Fruit fly (Drosophila melanogaster) whole organism, embryonic: Measurements from ENCODE around the gene CG6216.

Source experiments
- ATbp ChIP-seq: fragments of 200-800 bp; sonication (Bioruptor generic); optimal IDR thresholded peaks from 2 replicates; lab custom pipeline; 2017; ENCODE audit warnings: missing biosample characterization, mild to moderate bottlenecking, missing genetic modification characterization, missing genetic modification reagents
- Ada2b ChIP-seq: fragments of 200-800 bp; sonication (Bioruptor generic); IDR thresholded peaks from 2 replicates; pipeline ENCODE4 v1.3.6; 2022; ENCODE audit warnings: missing biosample characterization, missing genetic modification characterization
- Antp ChIP-seq: fragments of 200-800 bp; sonication (Bioruptor generic); optimal IDR thresholded peaks from 3 replicates; lab custom pipeline; 2016; ENCODE audit warnings: missing biosample characterization, missing genetic modification characterization
- Awh ChIP-seq: fragments of 200-800 bp; sonication (Bioruptor generic); IDR thresholded peaks from 2 replicates; pipeline ENCODE4, ENCODE4 v1.3.6; 2022; ENCODE audit warnings: missing biosample characterization, missing genetic modification characterization
- CG1024 ChIP-seq: fragments of 200-800 bp; sonication (Bioruptor generic); IDR thresholded peaks from 2 replicates; pipeline ENCODE4 v1.3.6; 2022; ENCODE audit warnings: missing biosample characterization, missing genetic modification characterization
- CG11504 ChIP-seq: fragments of 200-800 bp; sonication (Bioruptor generic); optimal IDR thresholded peaks from 3 replicates; lab custom pipeline; 2019; ENCODE audit warnings: missing biosample characterization, mild to moderate bottlenecking, missing genetic modification characterization, moderate library complexity
- CG13123 ChIP-seq: fragments of 200-800 bp; sonication (Bioruptor generic); optimal IDR thresholded peaks from 2 replicates; lab custom pipeline; 2016; ENCODE audit warnings: missing biosample characterization, missing genetic modification characterization
- CG14014 ChIP-seq: fragments of 200-800 bp; sonication (Bioruptor generic); IDR thresholded peaks from 2 replicates; pipeline ENCODE4 v1.3.6; 2022; ENCODE audit warnings: missing biosample characterization, missing genetic modification characterization
- CG1529 ChIP-seq: fragments of 200-800 bp; sonication (Bioruptor generic); optimal IDR thresholded peaks from 3 replicates; lab custom pipeline; 2018; ENCODE audit warnings: missing biosample characterization, missing genetic modification characterization
- CG17802 ChIP-seq: fragments of 200-800 bp; sonication (Bioruptor generic); optimal IDR thresholded peaks from 2 replicates; lab custom pipeline; 2018; ENCODE audit warnings: missing biosample characterization, mild to moderate bottlenecking, missing genetic modification characterization, moderate library complexity
- CG2199 ChIP-seq: fragments of 200-800 bp; sonication (Bioruptor generic); IDR thresholded peaks from 3 replicates; pipeline ENCODE4 v1.3.6; 2022; ENCODE audit warnings: missing biosample characterization, missing genetic modification characterization
- CG31224 ChIP-seq: fragments of 200-800 bp; sonication (Bioruptor generic); IDR thresholded peaks from 2 replicates; pipeline ENCODE4 v1.3.6; 2022; ENCODE audit warnings: missing biosample characterization, missing genetic modification characterization
- CG3281 ChIP-seq: fragments of 200-800 bp; sonication (Bioruptor generic); optimal IDR thresholded peaks from 3 replicates; lab custom pipeline; 2017; ENCODE audit warnings: missing biosample characterization, mild to moderate bottlenecking, missing genetic modification characterization
- CG4707 ChIP-seq: fragments of 200-800 bp; sonication (Bioruptor generic); optimal IDR thresholded peaks from 2 replicates; lab custom pipeline; 2018; ENCODE audit warnings: missing biosample characterization, mild to moderate bottlenecking, missing genetic modification characterization, moderate library complexity
- CG4730 ChIP-seq: fragments of 200-800 bp; sonication (Bioruptor generic); IDR thresholded peaks from 2 replicates; pipeline ENCODE4 v1.3.6; 2022; ENCODE audit warnings: missing biosample characterization, missing genetic modification characterization
- CG6765 ChIP-seq: fragments of 200-800 bp; sonication (Bioruptor generic); optimal IDR thresholded peaks from 3 replicates; lab custom pipeline; 2017; ENCODE audit warnings: missing biosample characterization, mild to moderate bottlenecking, missing genetic modification characterization
- CG7987 ChIP-seq: fragments of 200-800 bp; sonication (Bioruptor generic); optimal IDR thresholded peaks from 2 replicates; lab custom pipeline; 2018; ENCODE audit warnings: missing biosample characterization, mild to moderate bottlenecking, missing genetic modification characterization, moderate library complexity
- CG8290 ChIP-seq, 3 experiments: fragments of 200-800 bp; sonication (Bioruptor generic); optimal IDR thresholded peaks; 2 replicates each; lab custom pipeline; 2016 to 2019; ENCODE audit warnings: missing biosample characterization in 3 of 3, missing genetic modification characterization in 3 of 3, mild to moderate bottlenecking in 2 of 3, moderate library complexity in 1 of 3
- CG9727 ChIP-seq: fragments of 200-800 bp; sonication (Bioruptor generic); optimal IDR thresholded peaks from 3 replicates; lab custom pipeline; 2017; ENCODE audit warnings: missing biosample characterization, mild to moderate bottlenecking, missing genetic modification characterization
- CG9932 ChIP-seq: fragments of 200-800 bp; sonication (Bioruptor generic); IDR thresholded peaks from 2 replicates; pipeline ENCODE4 v1.3.6; 2022; ENCODE audit warnings: missing biosample characterization, missing genetic modification characterization
- CHES-1-like ChIP-seq: fragments of 200-800 bp; sonication (Bioruptor generic); optimal IDR thresholded peaks from 2 replicates; lab custom pipeline; 2016; ENCODE audit warnings: missing biosample characterization, missing genetic modification characterization
- D19A ChIP-seq: fragments of 200-800 bp; optimal IDR thresholded peaks from 3 replicates; lab custom pipeline; 2019; ENCODE audit warnings: missing biosample characterization, mild to moderate bottlenecking, missing genetic modification characterization, moderate library complexity
- Dip2 ChIP-seq: fragments of 200-800 bp; sonication (Bioruptor generic); IDR thresholded peaks from 2 replicates; pipeline ENCODE4 v1.3.6; 2022; ENCODE audit warnings: missing biosample characterization, missing genetic modification characterization
- H2.0 ChIP-seq: fragments of 200-800 bp; sonication (Bioruptor generic); IDR thresholded peaks from 2 replicates; pipeline ENCODE4 v1.3.6; 2022; ENCODE audit warnings: missing biosample characterization, missing genetic modification characterization
- Hmx ChIP-seq: fragments of 200-800 bp; sonication (Bioruptor generic); optimal IDR thresholded peaks from 2 replicates; lab custom pipeline; 2016; ENCODE audit warnings: missing biosample characterization, missing genetic modification characterization
- Lim3 ChIP-seq: fragments of 200-800 bp; sonication (Bioruptor generic); IDR thresholded peaks from 2 replicates; pipeline ENCODE4 v1.3.6; 2022; ENCODE audit warnings: missing biosample characterization, missing genetic modification characterization
- NC2β ChIP-seq: fragments of 200-800 bp; sonication (Bioruptor generic); optimal IDR thresholded peaks from 2 replicates; lab custom pipeline; 2016; ENCODE audit warnings: missing biosample characterization, missing genetic modification characterization
- NFAT ChIP-seq: fragments of 200-800 bp; sonication (Bioruptor generic); IDR thresholded peaks from 2 replicates; pipeline ENCODE4 v1.3.6; 2022; ENCODE audit warnings: missing biosample characterization, missing genetic modification characterization
- Neu2 ChIP-seq: fragments of 200-800 bp; sonication (Bioruptor generic); optimal IDR thresholded peaks from 3 replicates; lab custom pipeline; 2016; ENCODE audit warnings: missing biosample characterization, missing genetic modification characterization, borderline replicate concordance
- Side ChIP-seq: fragments of 200-800 bp; sonication (Bioruptor generic); optimal IDR thresholded peaks from 2 replicates; lab custom pipeline; 2016; ENCODE audit warnings: missing biosample characterization, missing genetic modification characterization
- Stat92E ChIP-seq, 3 experiments: fragments of >200 bp in 2 of 3; fragments of 200-800 bp in 1 of 3; sonication (Bioruptor generic) in 1 of 3; optimal IDR thresholded peaks; 2 replicates each; lab custom pipeline; 2017 to 2019; ENCODE audit warnings: missing biosample characterization in 3 of 3, missing genetic modification characterization in 3 of 3, mild to moderate bottlenecking in 1 of 3, moderate library complexity in 1 of 3
- TFAM ChIP-seq: fragments of 200-800 bp; sonication (Bioruptor generic); optimal IDR thresholded peaks from 2 replicates; lab custom pipeline; 2017; ENCODE audit warnings: missing biosample characterization, missing genetic modification characterization, inconsistent platforms
- ap ChIP-seq: fragments of 200-800 bp; sonication (Bioruptor generic); IDR thresholded peaks from 2 replicates; pipeline ENCODE4 v1.3.6; 2022; ENCODE audit warnings: missing biosample characterization, missing genetic modification characterization
- bowl ChIP-seq: fragments of 200-800 bp; sonication (Bioruptor generic); IDR thresholded peaks from 2 replicates; pipeline ENCODE4 v1.3.6; 2022; ENCODE audit warnings: missing biosample characterization, missing genetic modification characterization
- cad ChIP-seq: fragments of >200 bp; optimal IDR thresholded peaks from 2 replicates; lab custom pipeline; 2017; ENCODE audit warnings: missing biosample characterization, missing genetic modification characterization
- chinmo ChIP-seq: fragments of 200-800 bp; sonication (Bioruptor generic); IDR thresholded peaks from 4 replicates; pipeline ENCODE4 v1.3.6; 2022; ENCODE audit warnings: missing biosample characterization, missing genetic modification characterization; ENCODE audit not compliant: partially characterized antibody
- da ChIP-seq: fragments of 200-800 bp; sonication (Bioruptor generic); optimal IDR thresholded peaks from 2 replicates; lab custom pipeline; 2016; ENCODE audit warnings: missing biosample characterization, missing genetic modification characterization
- fd64A ChIP-seq: fragments of 200-800 bp; sonication (Bioruptor generic); optimal IDR thresholded peaks from 3 replicates; lab custom pipeline; 2018; ENCODE audit warnings: missing biosample characterization, mild to moderate bottlenecking, missing genetic modification characterization
- gsb-n ChIP-seq: fragments of 200-800 bp; sonication (Bioruptor generic); optimal IDR thresholded peaks from 3 replicates; lab custom pipeline; 2018; ENCODE audit warnings: missing biosample characterization, mild to moderate bottlenecking, missing genetic modification characterization
- h ChIP-seq: fragments of >200 bp; optimal IDR thresholded peaks from 2 replicates; lab custom pipeline; 2017
- klu ChIP-seq: fragments of 200-800 bp; sonication (Bioruptor generic); IDR thresholded peaks from 2 replicates; pipeline ENCODE4 v1.3.6; 2022; ENCODE audit warnings: missing biosample characterization, missing genetic modification characterization
- kni ChIP-seq: fragments of 200-800 bp; sonication (Bioruptor generic); optimal IDR thresholded peaks from 3 replicates; lab custom pipeline; 2017; ENCODE audit warnings: mild to moderate bottlenecking, missing biosample characterization, missing genetic modification reagents, missing genetic modification characterization
- knrl ChIP-seq: fragments of 200-800 bp; sonication (Bioruptor generic); IDR thresholded peaks from 3 replicates; pipeline ENCODE4 v1.3.6; 2022; ENCODE audit warnings: missing biosample characterization, missing genetic modification characterization; ENCODE audit not compliant: partially characterized antibody
- nmo ChIP-seq: fragments of 200-800 bp; sonication (Bioruptor generic); optimal IDR thresholded peaks from 2 replicates; lab custom pipeline; 2018; ENCODE audit warnings: missing biosample characterization, mild to moderate bottlenecking, missing genetic modification characterization, moderate library complexity
- ranshi ChIP-seq: fragments of 200-800 bp; sonication (Bioruptor generic); IDR thresholded peaks from 2 replicates; pipeline ENCODE4 v1.3.6; 2022; ENCODE audit warnings: missing biosample characterization, missing genetic modification characterization
- slp2 ChIP-seq: fragments of 200-800 bp; sonication (Bioruptor generic); optimal IDR thresholded peaks from 2 replicates; lab custom pipeline; 2016; ENCODE audit warnings: missing biosample characterization, missing genetic modification characterization
- sr ChIP-seq: fragments of 200-800 bp; sonication (Bioruptor generic); IDR thresholded peaks from 3 replicates; pipeline ENCODE4 v1.3.6; 2022; ENCODE audit warnings: missing biosample characterization, missing genetic modification characterization
- tio ChIP-seq: fragments of 200-800 bp; sonication (Bioruptor generic); optimal IDR thresholded peaks from 2 replicates; lab custom pipeline; 2017; ENCODE audit warnings: missing biosample characterization, missing genetic modification characterization, inconsistent platforms
- trh ChIP-seq: fragments of 200-800 bp; sonication (Bioruptor generic); optimal IDR thresholded peaks from 2 replicates; lab custom pipeline; 2016; ENCODE audit warnings: missing biosample characterization, missing genetic modification characterization
- unc-4 ChIP-seq: fragments of 200-800 bp; sonication (Bioruptor generic); IDR thresholded peaks from 2 replicates; pipeline ENCODE4 v1.3.6; 2022; ENCODE audit warnings: missing biosample characterization, missing genetic modification characterization; ENCODE audit not compliant: partially characterized antibody

Gene CG6216

DNA sequence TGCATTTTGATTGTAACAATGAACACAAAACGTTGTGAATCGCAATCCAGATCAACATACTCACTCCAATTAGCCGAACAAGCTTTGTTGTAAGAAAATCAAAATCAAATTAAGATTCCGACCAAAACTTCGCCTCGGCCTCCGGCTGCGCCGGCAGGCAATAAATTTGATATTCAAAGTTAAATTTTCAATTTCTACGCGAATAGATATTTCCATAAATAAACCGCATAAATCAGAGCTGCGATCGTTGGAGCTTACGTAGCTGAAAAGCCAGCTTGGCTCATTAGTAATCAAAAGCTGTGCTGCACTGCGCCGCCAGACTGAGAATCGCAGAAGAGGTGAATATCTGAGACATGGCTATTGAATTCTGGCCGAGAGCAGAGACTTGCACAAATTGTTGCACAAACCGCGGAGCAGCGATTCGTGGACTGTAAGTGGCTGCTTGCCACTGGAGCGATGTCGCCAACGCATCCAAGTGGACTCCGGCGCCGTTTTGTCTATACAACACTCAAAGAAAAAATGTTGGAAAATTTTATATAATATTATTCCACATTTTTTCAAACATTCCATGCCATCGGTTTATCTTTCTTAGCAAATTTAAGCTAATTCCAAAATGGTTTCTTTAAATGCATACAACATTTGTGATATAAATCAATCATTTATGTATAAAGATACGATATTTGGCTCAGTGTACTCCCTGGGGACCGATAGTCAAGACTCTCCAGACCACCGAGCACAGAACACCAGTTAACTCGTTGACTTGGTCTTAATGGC is 1.9 kb downstream of the CG6216 start (continued):
- TF ChIP-seq ranshi (GFP tag; lab: Robert Waterston, UW) (0 out of 2 replicates have a peak, but pooled peaks have one; percentile 35), Hmx (no peak), klu (no peak), CG1529 (GFP tag; lab: Kevin White, UChicago) (peak; percentile 48), tio (GFP tag; lab: Kevin White, UChicago) (no peak), CG4730 (GFP tag; lab: Robert Waterston, UW) (no peak), knrl (GFP tag; lab: Robert Waterston, UW) (no peak), CG17802 (tag; lab: Kevin White, UChicago) (peak; percentile 17), CG7987 (GFP tag; lab: Kevin White, UChicago) (no peak), chinmo (GFP tag; lab: Robert Waterston, UW) (peak; percentile 89; the same call in 2 of the 4 replicates), gsb-n (tag; lab: Kevin White, UChicago) (peak; percentile 53), H2.0 (GFP tag; lab: Robert Waterston, UW) (no peak), unc-4 (GFP tag; lab: Robert Waterston, UW) (no peak), CG9932 (no peak), CG6765 (GFP tag; lab: Kevin White, UChicago) (no peak), bowl (GFP tag; lab: Robert Waterston, UW) (no peak), CHES-1-like (no peak), CG4707 (GFP tag; lab: Kevin White, UChicago) (peak; percentile 38), Stat92E (GFP tag; optimal IDR thresholded peaks at IDR 0.05; lab: Kevin White, UChicago) (no peak), CG1024 (GFP tag; lab: Robert Waterston, UW) (no peak), NC2β (no peak), CG31224 (GFP tag; lab: Robert Waterston, UW) (no peak), da (GFP tag; lab: Kevin White, UChicago) (no peak), ATbp (GFP tag; lab: Kevin White, UChicago) (peak; percentile 41), Dip2 (GFP tag; lab: Robert Waterston, UW) (no peak), Side (GFP tag; lab: Kevin White, UChicago) (no peak), kni (no peak), Neu2 (no peak), Lim3 (GFP tag; lab: Robert Waterston, UW) (no peak), ap (0 out of 2 replicates have a peak, but pooled peaks have one; percentile 44), Awh (peak; percentile 60), sr (no peak), CG13123 (GFP tag; lab: Kevin White, UChicago) (no peak), NFAT (no peak), CG11504 (peak; percentile 74), TFAM (no peak), slp2 (GFP tag; lab: Kevin White, UChicago) (no peak), nmo (GFP tag; lab: Kevin White, UChicago) (peak; percentile 40), h (lab: Kevin White, UChicago) (no peak), CG9727 (no peak), trh (GFP tag; lab: Kevin White, UChicago) (no peak), CG2199 (GFP tag; lab: Robert Waterston, UW) (no peak), CG3281 (GFP tag; lab: Kevin White, UChicago) (peak; percentile 29), CG14014 (GFP tag; lab: Robert Waterston, UW) (peak; percentile 22; the same call in 1 of the 2 replicates), cad (GFP tag; lab: Kevin White, UChicago) (no peak), Antp (GFP tag; lab: Kevin White, UChicago) (no peak), Ada2b (0 out of 2 replicates have a peak, but pooled peaks have one; percentile 21), fd64A (GFP tag; lab: Kevin White, UChicago) (no peak), CG8290 (GFP tag; optimal IDR thresholded peaks at IDR 0.05; lab: Kevin White, UChicago) (no peak), CG8290 (tag; optimal IDR thresholded peaks at IDR 0.05; lab: Kevin White, UChicago) (no peak), D19A (peak; percentile 58)
